Worm (Caenorhabditis elegans) whole organism, L4 larva: Measurements from ENCODE around the gene C29A12.1.

Experiments
- F44E2.7 ChIP-seq: fragments of 200-800 bp; sonication (Bioruptor generic); IDR thresholded peaks from 2 replicates; pipeline ENCODE4 v2.1.2; 2022; ENCODE audit warnings: missing genetic modification characterization, missing compliant biosample characterization
- F49E8.2 ChIP-seq: sonication (generic microtip); optimal IDR thresholded peaks from 2 replicates; lab custom pipeline; 2016; ENCODE audit warnings: missing compliant biosample characterization, mild to moderate bottlenecking, missing genetic modification characterization, borderline replicate concordance
- T20F7.1 ChIP-seq: fragments of 200-800 bp; sonication (Bioruptor generic); optimal IDR thresholded peaks from 2 replicates; lab custom pipeline; 2018; ENCODE audit warnings: mild to moderate bottlenecking, missing genetic modification characterization, missing compliant biosample characterization
- T26A8.4 ChIP-seq: fragments of 200-800 bp; sonication (Bioruptor generic); IDR thresholded peaks from 2 replicates; pipeline ENCODE4 v1.3.6; 2022; ENCODE audit warnings: missing genetic modification characterization, missing compliant biosample characterization
- Y105C5A.15 ChIP-seq: fragments of 200-800 bp; sonication (Bioruptor generic); IDR thresholded peaks from 2 replicates; pipeline ENCODE4 v1.3.6; 2022; ENCODE audit warnings: missing genetic modification characterization, missing compliant biosample characterization
- Y48G9A.11 ChIP-seq: fragments of 200-800 bp; sonication (Bioruptor generic); IDR thresholded peaks from 2 replicates; pipeline ENCODE4 v1.3.6; 2022; ENCODE audit warnings: missing genetic modification reagents, missing genetic modification characterization, missing compliant biosample characterization
- Y5F2A.4 ChIP-seq: fragments of 200-800 bp; sonication (Bioruptor generic); optimal IDR thresholded peaks from 2 replicates; lab custom pipeline; 2018; ENCODE audit warnings: mild to moderate bottlenecking, missing genetic modification characterization, missing compliant biosample characterization
- ama-1 ChIP-seq: fragments of 150-350 bp; optimal IDR thresholded peaks from 2 replicates; lab custom pipeline; 2014; ENCODE audit warnings: inconsistent platforms, mixed read lengths
- attf-4 ChIP-seq: sonication (generic microtip); optimal IDR thresholded peaks from 3 replicates; lab custom pipeline; 2017; ENCODE audit warnings: missing biosample characterization, missing genetic modification characterization
- ceh-82 ChIP-seq: sonication (generic microtip); optimal IDR thresholded peaks from 2 replicates; lab custom pipeline; 2017; ENCODE audit warnings: missing biosample characterization, missing genetic modification characterization
- ctbp-1 ChIP-seq: fragments of 200-800 bp; sonication (Bioruptor generic); IDR thresholded peaks from 2 replicates; pipeline ENCODE4 v1.3.6; 2022; ENCODE audit warnings: missing genetic modification reagents, missing genetic modification characterization, missing compliant biosample characterization
- daf-12 ChIP-seq: fragments of 150-350 bp; optimal IDR thresholded peaks from 2 replicates; lab custom pipeline; 2014; ENCODE audit warnings: missing biosample characterization, missing genetic modification reagents, missing genetic modification characterization
- daf-16 ChIP-seq, 3 experiments: sonication (generic microtip); optimal IDR thresholded peaks; 2 replicates each; lab custom pipeline; 2016 to 2017; ENCODE audit warnings: missing genetic modification characterization in 3 of 3, missing genetic modification reagents in 3 of 3, mild to moderate bottlenecking in 2 of 3, missing compliant biosample characterization in 2 of 3, missing biosample characterization in 1 of 3, moderate library complexity in 1 of 3
- daf-19 ChIP-seq: fragments of 200-800 bp; sonication (Bioruptor generic); conservative IDR thresholded peaks from 2 replicates; pipeline ENCODE4 v1.3.6; 2022; ENCODE audit warnings: missing genetic modification characterization, missing compliant biosample characterization
- daf-8 ChIP-seq: fragments of 200-800 bp; sonication (Bioruptor generic); IDR thresholded peaks from 2 replicates; pipeline ENCODE4 v1.3.6; 2022; ENCODE audit warnings: missing genetic modification characterization, missing compliant biosample characterization
- dmd-8 ChIP-seq: fragments of 200-800 bp; sonication (Bioruptor generic); IDR thresholded peaks from 2 replicates; pipeline ENCODE4 v1.3.6; 2022; ENCODE audit warnings: missing genetic modification characterization, missing compliant biosample characterization
- dmd-9 ChIP-seq: fragments of 200-800 bp; sonication (Bioruptor generic); IDR thresholded peaks from 2 replicates; pipeline ENCODE4 v1.3.6; 2022; ENCODE audit warnings: missing genetic modification reagents, missing genetic modification characterization, missing compliant biosample characterization
- dpl-1 ChIP-seq: fragments of 150-350 bp; optimal IDR thresholded peaks from 2 replicates; lab custom pipeline; 2014; ENCODE audit warnings: missing biosample characterization, missing genetic modification reagents, missing genetic modification characterization
- egl-27 ChIP-seq: sonication (generic microtip); optimal IDR thresholded peaks from 3 replicates; lab custom pipeline; 2017; ENCODE audit warnings: missing biosample characterization, missing genetic modification reagents, missing genetic modification characterization
- hlh-30 ChIP-seq: sonication (generic microtip); optimal IDR thresholded peaks from 2 replicates; lab custom pipeline; 2017; ENCODE audit warnings: antibody characterized with exemption, mild to moderate bottlenecking, missing genetic modification characterization, missing compliant biosample characterization; ENCODE audit not compliant: insufficient read depth
- jun-1 ChIP-seq: fragments of 150-350 bp; optimal IDR thresholded peaks from 2 replicates; lab custom pipeline; 2014; ENCODE audit warnings: missing biosample characterization, missing genetic modification reagents, missing genetic modification characterization
- lim-7 ChIP-seq: fragments of 200-800 bp; sonication (Bioruptor generic); IDR thresholded peaks from 2 replicates; pipeline ENCODE4 v1.3.6; 2022; ENCODE audit warnings: missing genetic modification characterization, missing compliant biosample characterization
- lin-1 ChIP-seq: fragments of 200-800 bp; sonication (Bioruptor generic); IDR thresholded peaks from 2 replicates; pipeline ENCODE4 v1.3.6; 2022; ENCODE audit warnings: missing genetic modification reagents, missing genetic modification characterization, missing compliant biosample characterization
- lin-38 ChIP-seq: fragments of 200-800 bp; sonication (Bioruptor generic); IDR thresholded peaks from 2 replicates; pipeline ENCODE4 v1.3.6; 2022; ENCODE audit warnings: missing genetic modification reagents, missing genetic modification characterization, missing compliant biosample characterization
- lir-3 ChIP-seq: sonication (generic microtip); optimal IDR thresholded peaks from 2 replicates; lab custom pipeline; 2016; ENCODE audit warnings: mild to moderate bottlenecking, missing genetic modification characterization, missing compliant biosample characterization
- madf-5 ChIP-seq, 2 experiments: fragments of 200-800 bp; sonication (Bioruptor generic); IDR thresholded peaks; 2 replicates each; pipeline ENCODE4 v1.3.6; 2022; ENCODE audit warnings: missing compliant biosample characterization in 2 of 2, missing genetic modification characterization in 2 of 2
- mep-1 ChIP-seq: fragments of 150-350 bp; sonication (generic microtip); optimal IDR thresholded peaks from 3 replicates; lab custom pipeline; 2014; ENCODE audit warnings: missing biosample characterization, missing genetic modification characterization
- nhr-10 ChIP-seq: fragments of 150-350 bp; optimal IDR thresholded peaks from 2 replicates; lab custom pipeline; 2014; ENCODE audit warnings: missing biosample characterization, missing genetic modification characterization
- nhr-25 ChIP-seq: sonication (generic microtip); optimal IDR thresholded peaks from 2 replicates; lab custom pipeline; 2017; ENCODE audit warnings: missing genetic modification characterization, mild to moderate bottlenecking, missing compliant biosample characterization, antibody characterized with exemption, moderate library complexity, borderline replicate concordance; ENCODE audit not compliant: insufficient read depth
- nhr-28 ChIP-seq: fragments of 150-350 bp; optimal IDR thresholded peaks from 2 replicates; lab custom pipeline; 2014; ENCODE audit warnings: missing biosample characterization, missing genetic modification characterization
- nhr-41 ChIP-seq: fragments of 200-800 bp; sonication (Bioruptor generic); IDR thresholded peaks from 2 replicates; pipeline ENCODE4 v1.3.6; 2022; ENCODE audit warnings: missing genetic modification reagents, missing genetic modification characterization, missing compliant biosample characterization
- pha-4 ChIP-seq, 2 experiments: fragments of 150-350 bp in 1 of 2; fragments of 200-800 bp in 1 of 2; sonication (Bioruptor generic) in 1 of 2; IDR thresholded peaks in 1 of 2; optimal IDR thresholded peaks in 1 of 2; 2 replicates each; pipeline versions ENCODE4 v1.3.6 to Lab custom; 2014 to 2022; ENCODE audit warnings: missing genetic modification characterization in 2 of 2, missing genetic modification reagents in 2 of 2, missing biosample characterization in 1 of 2, missing compliant biosample characterization in 1 of 2
- skn-1 ChIP-seq: fragments of 150-350 bp; optimal IDR thresholded peaks from 2 replicates; lab custom pipeline; 2014; ENCODE audit warnings: missing biosample characterization, missing genetic modification characterization
- snpc-1.2 ChIP-seq: fragments of 200-800 bp; sonication (Bioruptor generic); IDR thresholded peaks from 2 replicates; pipeline ENCODE4 v1.3.6; 2022; ENCODE audit warnings: missing genetic modification reagents, missing genetic modification characterization, missing compliant biosample characterization
- spr-1 ChIP-seq: sonication (generic microtip); optimal IDR thresholded peaks from 2 replicates; lab custom pipeline; 2016; ENCODE audit warnings: mild to moderate bottlenecking, missing genetic modification characterization, missing compliant biosample characterization
- unc-62 ChIP-seq, 3 experiments: fragments of 150-350 bp in 1 of 3; sonication (generic microtip); optimal IDR thresholded peaks in 2 of 3; peaks in 1 of 3; 1 replicate in 1 of 3; 2 replicates in 2 of 3; lab custom pipeline; 2014 to 2017; ENCODE audit warnings: missing biosample characterization in 3 of 3, missing genetic modification characterization in 3 of 3, missing genetic modification reagents in 3 of 3, missing genotype in 1 of 3
- zfp-3 ChIP-seq: fragments of 200-800 bp; sonication (Bioruptor generic); conservative IDR thresholded peaks from 2 replicates; pipeline ENCODE4 v1.3.6; 2022; ENCODE audit warnings: missing genetic modification reagents, missing genetic modification characterization, missing compliant biosample characterization
- zip-11 ChIP-seq: fragments of 200-800 bp; sonication (Bioruptor generic); IDR thresholded peaks from 2 replicates; pipeline ENCODE4 v1.3.6; 2022; ENCODE audit warnings: missing genetic modification characterization, missing compliant biosample characterization
- ztf-7 ChIP-seq: fragments of 150-350 bp; optimal IDR thresholded peaks from 2 replicates; lab custom pipeline; 2014; ENCODE audit warnings: missing biosample characterization, missing genetic modification characterization

The C29A12.1 gene

DNA sequence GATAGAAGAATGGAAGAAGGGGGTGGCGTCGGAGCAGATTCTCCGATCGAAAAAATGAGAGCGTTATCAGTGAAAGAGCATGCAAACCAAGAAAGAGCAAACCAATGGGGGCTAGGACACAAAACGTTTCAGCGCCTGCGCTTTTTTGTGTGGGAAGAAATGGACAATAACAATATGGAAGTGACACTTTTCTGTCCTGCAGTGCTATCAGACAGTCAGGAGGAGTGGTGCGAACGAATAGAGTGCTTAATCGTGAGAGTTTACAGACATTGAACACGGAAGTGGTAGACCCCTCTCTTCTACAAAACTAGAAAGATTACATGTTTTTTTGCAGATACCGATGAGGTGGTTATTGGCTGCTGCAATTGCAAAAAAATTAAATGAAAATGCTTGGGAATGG, 42.1 kb upstream of the C29A12.1 start (continued):
- TF ChIP-seq nhr-10 (tag; lab: Kevin White, UChicago): no peak
- TF ChIP-seq Y48G9A.11: no peak
- no peak for TF ChIP-seq snpc-1.2 (GFP tag; lab: Robert Waterston, UW)
- TF ChIP-seq nhr-41 (GFP tag; lab: Robert Waterston, UW): 0 out of 2 replicates have a peak, but pooled peaks have one; percentile 30
- no peak for TF ChIP-seq dpl-1 (GFP tag; lab: Kevin White, UChicago)
- TF ChIP-seq unc-62 (GFP tag; optimal IDR thresholded peaks at IDR 0.05 in 1 of 2; lab: Kevin White, UChicago): peak in 1 of 2 experiments; percentile 87
- no peak for TF ChIP-seq unc-62 (tag; optimal IDR thresholded peaks at IDR 0.05; lab: Kevin White, UChicago)
- TF ChIP-seq Y5F2A.4 (GFP tag; lab: Kevin White, UChicago): no peak
- TF ChIP-seq lin-1 (GFP tag; lab: Robert Waterston, UW): peak; percentile 77
- TF ChIP-seq jun-1 (tag; lab: Kevin White, UChicago): peak; percentile 42
- no peak for TF ChIP-seq hlh-30 (tag; lab: Kevin White, UChicago)
- no peak for TF ChIP-seq egl-27
- peak; percentile 96 for TF ChIP-seq nhr-28 (tag; lab: Kevin White, UChicago)
- TF ChIP-seq mep-1 (tag; lab: Kevin White, UChicago): peak; percentile 16
- TF ChIP-seq F44E2.7: no peak
- no peak for TF ChIP-seq daf-19 (GFP tag; lab: Robert Waterston, UW)
- TF ChIP-seq F49E8.2: no peak
- no peak for TF ChIP-seq pha-4 (GFP tag; IDR thresholded peaks at IDR 0.05; lab: Robert Waterston, UW)
- no peak for TF ChIP-seq pha-4 (tag; optimal IDR thresholded peaks at IDR 0.05; lab: Kevin White, UChicago)
- peak in 1 of 2 experiments; percentile 44 for TF ChIP-seq daf-16 (GFP tag; optimal IDR thresholded peaks at IDR 0.05; lab: Kevin White, UChicago)
- TF ChIP-seq daf-16 (tag; optimal IDR thresholded peaks at IDR 0.05; lab: Kevin White, UChicago): peak; percentile 93
- no peak for TF ChIP-seq daf-8 (GFP tag; lab: Robert Waterston, UW)
- no peak for TF ChIP-seq spr-1
- TF ChIP-seq Y105C5A.15 (GFP tag; lab: Robert Waterston, UW): no peak
- no peak for TF ChIP-seq ceh-82 (tag; lab: Kevin White, UChicago)
- no peak for TF ChIP-seq T20F7.1 (GFP tag; lab: Kevin White, UChicago)
- TF ChIP-seq madf-5 (GFP tag; IDR thresholded peaks at IDR 0.05; lab: Robert Waterston, UW): no peak
- no peak for TF ChIP-seq lir-3 (tag; lab: Kevin White, UChicago)
- TF ChIP-seq dmd-9 (GFP tag; lab: Robert Waterston, UW): no peak
- no peak for TF ChIP-seq lim-7 (GFP tag; lab: Robert Waterston, UW)
- no peak for TF ChIP-seq dmd-8 (GFP tag; lab: Robert Waterston, UW)
- TF ChIP-seq lin-38 (GFP tag; lab: Robert Waterston, UW): no peak; the same call in 1 of the 2 replicates
- TF ChIP-seq attf-4 (tag; lab: Kevin White, UChicago): no peak
- TF ChIP-seq T26A8.4 (GFP tag; lab: Robert Waterston, UW): no peak
- TF ChIP-seq skn-1 (tag; lab: Kevin White, UChicago): no peak
- TF ChIP-seq ctbp-1: no peak
- no peak for TF ChIP-seq daf-12 (tag; lab: Kevin White, UChicago)
- TF ChIP-seq, all 104 proteins: peak for 21

DNA sequence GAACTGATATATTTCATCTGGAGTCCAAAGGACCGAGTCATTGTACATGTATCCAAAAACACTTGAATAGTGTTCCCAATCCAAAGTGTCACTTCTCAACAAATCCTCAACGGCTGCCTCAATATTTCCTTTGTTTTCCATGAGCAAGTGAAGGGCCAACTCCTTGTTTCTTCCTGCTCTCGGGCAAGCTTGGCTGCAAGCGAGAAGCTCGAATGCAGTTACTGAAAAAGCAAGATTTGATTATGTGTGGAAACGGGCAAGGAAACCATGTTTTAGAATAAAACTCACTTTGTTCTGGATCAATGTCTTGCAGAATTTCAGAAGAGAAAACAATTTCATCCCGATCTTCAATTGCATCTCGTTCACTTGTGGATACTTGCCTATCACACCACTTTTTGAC, 40.9 kb upstream of the C29A12.1 start:
- TF ChIP-seq unc-62 (GFP tag; optimal IDR thresholded peaks at IDR 0.05 in 1 of 2; lab: Kevin White, UChicago) (peak in 1 of 2 experiments; percentile 75), unc-62 (tag; optimal IDR thresholded peaks at IDR 0.05; lab: Kevin White, UChicago) (no peak), ama-1 (lab: Kevin White, UChicago) (peak; percentile 49), zfp-3 (GFP tag; lab: Robert Waterston, UW) (no peak), zip-11 (no peak), nhr-25 (no peak), ztf-7 (tag; lab: Kevin White, UChicago) (no peak), jun-1 (tag; lab: Kevin White, UChicago) (no peak)
- TF ChIP-seq, all 104 proteins: peak for 2
